Worm (Caenorhabditis elegans) whole organism, L1 larva: ENCODE results near the gene K09E2.1.

ENCODE experiments used
- Y116A8C.19 ChIP-seq: sonication (generic microtip); optimal IDR thresholded peaks from 2 replicates; lab custom pipeline; 2016; ENCODE audit warnings: missing compliant biosample characterization, missing genetic modification characterization, borderline replicate concordance
- ama-1 ChIP-seq: fragments of 150-350 bp; optimal IDR thresholded peaks from 2 replicates; lab custom pipeline; 2014
- ceh-82 ChIP-seq, 3 experiments: fragments of 150-350 bp in 1 of 3; sonication (generic microtip) in 2 of 3; optimal IDR thresholded peaks; 2 replicates each; lab custom pipeline; 2014 to 2017; ENCODE audit warnings: missing biosample characterization in 3 of 3, missing genetic modification characterization in 3 of 3
- ces-1 ChIP-seq: fragments of 150-350 bp; optimal IDR thresholded peaks from 2 replicates; lab custom pipeline; 2014; ENCODE audit warnings: missing biosample characterization, missing genetic modification reagents, missing genetic modification characterization
- efl-1 ChIP-seq, 4 experiments: fragments of 150-350 bp; optimal IDR thresholded peaks in 3 of 4; peaks in 1 of 4; 1 replicate in 1 of 4; 2 replicates in 3 of 4; lab custom pipeline; 2014; ENCODE audit warnings: missing biosample characterization in 2 of 4, missing genetic modification characterization in 2 of 4, missing genetic modification reagents in 2 of 4
- egl-27 ChIP-seq, 2 experiments: fragments of 150-350 bp in 1 of 2; sonication (generic microtip); optimal IDR thresholded peaks; 3 replicates each; lab custom pipeline; 2017 to 2018; ENCODE audit warnings: missing biosample characterization in 2 of 2, missing genetic modification characterization in 2 of 2, missing genetic modification reagents in 2 of 2
- fos-1 ChIP-seq: fragments of 150-350 bp; optimal IDR thresholded peaks from 2 replicates; lab custom pipeline; 2014; ENCODE audit warnings: missing biosample characterization, missing genetic modification characterization
- lin-39 ChIP-seq: fragments of 150-350 bp; optimal IDR thresholded peaks from 2 replicates; lab custom pipeline; 2014; ENCODE audit warnings: missing biosample characterization, missing genetic modification reagents, missing genetic modification characterization
- nhr-19 ChIP-seq: fragments of 200-800 bp; sonication (Bioruptor generic); conservative IDR thresholded peaks from 2 replicates; pipeline ENCODE4 v1.3.6; 2022; ENCODE audit warnings: missing genetic modification characterization, missing compliant biosample characterization
- skn-1 ChIP-seq: fragments of 150-350 bp; optimal IDR thresholded peaks from 2 replicates; lab custom pipeline; 2014; ENCODE audit warnings: missing biosample characterization, missing genetic modification characterization
- snpc-4 ChIP-seq: fragments of 150-350 bp; optimal IDR thresholded peaks from 2 replicates; lab custom pipeline; 2014; ENCODE audit warnings: missing biosample characterization, missing genetic modification characterization
- snu-23 ChIP-seq: sonication (generic microtip); optimal IDR thresholded peaks from 2 replicates; lab custom pipeline; 2016; ENCODE audit warnings: missing genetic modification characterization, missing compliant biosample characterization
- zag-1 ChIP-seq: fragments of 150-350 bp; optimal IDR thresholded peaks from 2 replicates; lab custom pipeline; 2014; ENCODE audit warnings: missing biosample characterization, missing genetic modification characterization

- TF ChIP-seq ceh-82 (tag; optimal IDR thresholded peaks at IDR 0.05; lab: Kevin White, UChicago) (no peak), snpc-4 (tag; lab: Kevin White, UChicago) (no peak), ama-1 (no peak), egl-27 (tag; optimal IDR thresholded peaks at IDR 0.05; lab: Kevin White, UChicago) (no peak), lin-39 (tag; lab: Kevin White, UChicago) (no peak), Y116A8C.19 (no peak), ces-1 (GFP tag; lab: Kevin White, UChicago) (no peak), nhr-19 (GFP tag; lab: Robert Waterston, UW) (no peak), fos-1 (tag; lab: Kevin White, UChicago) (no peak), skn-1 (tag; lab: Kevin White, UChicago) (no peak), zag-1 (tag; lab: Kevin White, UChicago) (no peak), snu-23 (no peak), efl-1 (optimal IDR thresholded peaks at IDR 0.05; lab: Kevin White, UChicago) (no peak), efl-1 (GFP tag; optimal IDR thresholded peaks at IDR 0.05 in 1 of 2; lab: Kevin White, UChicago) (peak in 1 of 2 experiments; percentile 5)
Measured at ce11 chrX:8718153-8718552, 36.5 kb downstream of the K09E2.1 start.
